Fruit fly (Drosophila melanogaster) S2 (cell line): ENCODE results near the gene CG44013.
A peak's percentile ranks its signal among the peaks of the same experiment; 100 is the strongest.

Experiments
- CG8478 ChIP-seq: fragments of >200 bp; optimal IDR thresholded peaks from 2 replicates; lab custom pipeline; 2018
- CTCF ChIP-seq, 2 experiments: fragments of >200 bp; optimal IDR thresholded peaks; 2 replicates each; lab custom pipeline; 2018

CG44013 gene

dm6 chr3R:15467991-15468764 lies 41.5 kb downstream of the CG44013 start:
- TF ChIP-seq CG8478 (lab: Kevin White, UChicago) (no peak), CTCF (optimal IDR thresholded peaks at IDR 0.05; lab: Kevin White, UChicago) (peak; percentile 45 to 63)

dm6 chr3R:15463172-15463571 lies 46.5 kb downstream of the CG44013 start:
- no peak for TF ChIP-seq CTCF (optimal IDR thresholded peaks at IDR 0.05; lab: Kevin White, UChicago)
- TF ChIP-seq CG8478 (lab: Kevin White, UChicago) = no peak
